1 fruit fly cellular context compared by ENCODE assay signal in the genomic region with DNA sequence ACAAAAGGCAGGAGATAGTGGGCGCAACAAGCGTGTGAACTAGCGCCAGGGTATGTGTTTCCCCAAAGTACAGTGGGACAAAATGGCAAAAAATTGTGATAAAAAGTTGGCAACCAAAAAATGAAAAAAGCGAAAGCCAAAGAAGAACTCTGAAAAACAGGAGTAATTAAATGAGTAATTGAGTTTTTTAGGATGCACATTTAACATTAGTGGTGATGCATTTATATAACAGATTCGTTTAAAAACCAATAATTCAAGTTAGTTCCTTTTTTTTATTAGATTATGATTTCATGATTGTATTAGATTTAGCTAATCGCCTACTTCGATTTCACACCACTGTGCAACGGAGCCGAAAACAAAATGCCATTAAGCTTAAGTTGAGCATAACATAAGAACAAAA.
TF ChIP-seq lines count a peak whose summit lies in the region.

No protein-coding gene starts in this region.

TF ChIP-seq in whole organism, embryonic, 481 proteins besides CTCF, POLR2A, EP300 and RAD21 (continued from another document and continues in another):
- no peak for TF ChIP-seq Optix (GFP tag; IDR thresholded peaks at IDR 0.05; lab: Robert Waterston, UW)
- TF ChIP-seq sqz (GFP tag; optimal IDR thresholded peaks at IDR 0.05; lab: Kevin White, UChicago): no peak
- TF ChIP-seq croc (GFP tag; conservative IDR thresholded peaks at IDR 0.05; lab: Robert Waterston, UW): peak; percentile 20; the same call in 1 of the 3 replicates
- no peak for TF ChIP-seq CG4617 (GFP tag; optimal IDR thresholded peaks at IDR 0.05; lab: Kevin White, UChicago; ENCODE audit: borderline replicate concordance)
- TF ChIP-seq CG11696 (GFP tag; IDR thresholded peaks at IDR 0.05; lab: Robert Waterston, UW): 0 out of 2 replicates have a peak, but pooled peaks have one; percentile 12
- peak; percentile 48 for TF ChIP-seq Rfx (GFP tag; IDR thresholded peaks at IDR 0.05; lab: Robert Waterston, UW)
- no peak for TF ChIP-seq sna (GFP tag; IDR thresholded peaks at IDR 0.05; lab: Robert Waterston, UW; ENCODE audit: partially characterized antibody)
- peak; percentile 58; the same call in 2 of the 3 replicates for TF ChIP-seq Dbx (GFP tag; IDR thresholded peaks at IDR 0.05; lab: Robert Waterston, UW)
- no peak for TF ChIP-seq ttk (GFP tag; IDR thresholded peaks at IDR 0.05; lab: Robert Waterston, UW)
- no peak for TF ChIP-seq knrl (GFP tag; IDR thresholded peaks at IDR 0.05; lab: Robert Waterston, UW; ENCODE audit: partially characterized antibody)
- peak; percentile 77 for TF ChIP-seq phol (tag; optimal IDR thresholded peaks at IDR 0.05; lab: Kevin White, UChicago)
- TF ChIP-seq Taf1 (GFP tag; IDR thresholded peaks at IDR 0.05; lab: Robert Waterston, UW): no peak
- no peak for TF ChIP-seq run (tag; optimal IDR thresholded peaks at IDR 0.05; lab: Kevin White, UChicago)
- peak; percentile 28 for TF ChIP-seq en (GFP tag; optimal IDR thresholded peaks at IDR 0.05; lab: Kevin White, UChicago)
- TF ChIP-seq CG15479 (GFP tag; optimal IDR thresholded peaks at IDR 0.05; lab: Kevin White, UChicago): no peak
- TF ChIP-seq pan (optimal IDR thresholded peaks at IDR 0.05; lab: Kevin White, UChicago): no peak
- TF ChIP-seq pan (GFP tag; optimal IDR thresholded peaks at IDR 0.05 in 1 of 2, IDR thresholded peaks at IDR 0.05 in 1 of 2): peak in 1 of 2 experiments; percentile 6
- no peak for TF ChIP-seq Oaz (GFP tag; IDR thresholded peaks at IDR 0.05; lab: Robert Waterston, UW)
- TF ChIP-seq CG8290 (GFP tag; optimal IDR thresholded peaks at IDR 0.05; lab: Kevin White, UChicago): no peak
- no peak for TF ChIP-seq CG8290 (tag; optimal IDR thresholded peaks at IDR 0.05; lab: Kevin White, UChicago)
- TF ChIP-seq crol (GFP tag; IDR thresholded peaks at IDR 0.05; lab: Robert Waterston, UW): no peak
- no peak for TF ChIP-seq CG13624 (GFP tag; optimal IDR thresholded peaks at IDR 0.05; lab: Kevin White, UChicago)
- TF ChIP-seq CG8924 (tag; optimal IDR thresholded peaks at IDR 0.05; lab: Kevin White, UChicago): peak; percentile 47
- TF ChIP-seq ems (GFP tag; optimal IDR thresholded peaks at IDR 0.05; lab: Kevin White, UChicago): peak; percentile 46
- TF ChIP-seq CG13894 (tag; optimal IDR thresholded peaks at IDR 0.05; lab: Kevin White, UChicago): peak; percentile 1
- peak; percentile 8 for TF ChIP-seq maf-S (GFP tag; optimal IDR thresholded peaks at IDR 0.05; lab: Kevin White, UChicago)
- TF ChIP-seq Xrp1 (GFP tag; IDR thresholded peaks at IDR 0.05; lab: Robert Waterston, UW): peak; percentile 51; the same call in 1 of the 2 replicates
- peak; percentile 51 for TF ChIP-seq CG6654 (GFP tag; optimal IDR thresholded peaks at IDR 0.05; lab: Kevin White, UChicago)
- peak; percentile 63 for TF ChIP-seq CG15269 (tag; optimal IDR thresholded peaks at IDR 0.05; lab: Kevin White, UChicago)
- no peak for TF ChIP-seq yki (optimal IDR thresholded peaks at IDR 0.05; lab: Kevin White, UChicago)
- 0 out of 2 replicates have a peak, but pooled peaks have one; percentile 39 for TF ChIP-seq Drgx (GFP tag; IDR thresholded peaks at IDR 0.05; lab: Robert Waterston, UW)
- TF ChIP-seq CG17802 (tag; optimal IDR thresholded peaks at IDR 0.05; lab: Kevin White, UChicago): no peak
- TF ChIP-seq CG4707 (GFP tag; optimal IDR thresholded peaks at IDR 0.05; lab: Kevin White, UChicago): no peak
- TF ChIP-seq CG6254 (GFP tag; optimal IDR thresholded peaks at IDR 0.05; lab: Kevin White, UChicago): peak; percentile 39
- no peak for TF ChIP-seq HmgD (GFP tag; optimal IDR thresholded peaks at IDR 0.05; lab: Kevin White, UChicago)
- no peak for TF ChIP-seq CG42726 (GFP tag; IDR thresholded peaks at IDR 0.05; lab: Robert Waterston, UW; ENCODE audit: partially characterized antibody)
- no peak for TF ChIP-seq CG3726 (GFP tag; IDR thresholded peaks at IDR 0.05; lab: Robert Waterston, UW)
- peak; percentile 47 for TF ChIP-seq CG14441 (GFP tag; IDR thresholded peaks at IDR 0.05; lab: Robert Waterston, UW)
- peak; percentile 20 for TF ChIP-seq D19B (GFP tag; optimal IDR thresholded peaks at IDR 0.05; lab: Kevin White, UChicago)
- peak; percentile 1 for TF ChIP-seq Dad (GFP tag; optimal IDR thresholded peaks at IDR 0.05; lab: Kevin White, UChicago)
- TF ChIP-seq Bteb2 (GFP tag; optimal IDR thresholded peaks at IDR 0.05; lab: Kevin White, UChicago): peak; percentile 42
- peak; percentile 34 for TF ChIP-seq CG1602 (GFP tag; optimal IDR thresholded peaks at IDR 0.05; lab: Kevin White, UChicago)
- TF ChIP-seq unc-4 (GFP tag; IDR thresholded peaks at IDR 0.05; lab: Robert Waterston, UW; ENCODE audit: partially characterized antibody): no peak
- TF ChIP-seq slp2 (GFP tag; optimal IDR thresholded peaks at IDR 0.05; lab: Kevin White, UChicago): no peak
- TF ChIP-seq tin (GFP tag; optimal IDR thresholded peaks at IDR 0.05; lab: Kevin White, UChicago): peak; percentile 42
- TF ChIP-seq wdn (GFP tag; IDR thresholded peaks at IDR 0.05; lab: Robert Waterston, UW): no peak
- peak; percentile 9 for TF ChIP-seq CG11723 (GFP tag; optimal IDR thresholded peaks at IDR 0.05; lab: Kevin White, UChicago)
- TF ChIP-seq CG6272 (GFP tag; IDR thresholded peaks at IDR 0.05; lab: Robert Waterston, UW): no peak
- no peak for TF ChIP-seq Elba2 (GFP tag; optimal IDR thresholded peaks at IDR 0.05; lab: Kevin White, UChicago)
- TF ChIP-seq slbo (GFP tag; IDR thresholded peaks at IDR 0.05; lab: Robert Waterston, UW): peak; percentile 59
- 0 out of 2 replicates have a peak, but pooled peaks have one; percentile 27 for TF ChIP-seq CG14014 (GFP tag; IDR thresholded peaks at IDR 0.05; lab: Robert Waterston, UW)
- TF ChIP-seq CG3847 (GFP tag; IDR thresholded peaks at IDR 0.05; lab: Robert Waterston, UW): peak; percentile 32; the same call in 1 of the 2 replicates
- peak; percentile 6 for TF ChIP-seq Sry-δ (GFP tag; optimal IDR thresholded peaks at IDR 0.05; lab: Kevin White, UChicago)
- TF ChIP-seq gro (GFP tag; optimal IDR thresholded peaks at IDR 0.05; lab: Kevin White, UChicago): no peak
- TF ChIP-seq nerfin-1 (tag; optimal IDR thresholded peaks at IDR 0.05; lab: Kevin White, UChicago): peak; percentile 17
- TF ChIP-seq Neu2 (GFP tag; optimal IDR thresholded peaks at IDR 0.05; lab: Kevin White, UChicago; ENCODE audit: borderline replicate concordance): no peak
- no peak for TF ChIP-seq ash1 (GFP tag; optimal IDR thresholded peaks at IDR 0.05; lab: Kevin White, UChicago)
- no peak for TF ChIP-seq D (optimal IDR thresholded peaks at IDR 0.05; lab: Kevin White, UChicago)
- peak; percentile 71 for TF ChIP-seq D (GFP tag; optimal IDR thresholded peaks at IDR 0.05; lab: Kevin White, UChicago)
- peak; percentile 77 for TF ChIP-seq fd96Cb (tag; optimal IDR thresholded peaks at IDR 0.05; lab: Kevin White, UChicago)
- peak; percentile 77 for TF ChIP-seq Oli (tag; optimal IDR thresholded peaks at IDR 0.05; lab: Kevin White, UChicago)
- TF ChIP-seq GATAe (GFP tag; conservative IDR thresholded peaks at IDR 0.05; lab: Robert Waterston, UW): no peak
- no peak for TF ChIP-seq fru (optimal IDR thresholded peaks at IDR 0.05; lab: Kevin White, UChicago)
- TF ChIP-seq br (optimal IDR thresholded peaks at IDR 0.05; lab: Kevin White, UChicago): no peak
- TF ChIP-seq fd64A (GFP tag; optimal IDR thresholded peaks at IDR 0.05; lab: Kevin White, UChicago): no peak
- TF ChIP-seq CG10147 (GFP tag; optimal IDR thresholded peaks at IDR 0.05; lab: Kevin White, UChicago): peak; percentile 43
- no peak for TF ChIP-seq Hey (tag; optimal IDR thresholded peaks at IDR 0.05; lab: Kevin White, UChicago)
- TF ChIP-seq Sox102F (GFP tag; optimal IDR thresholded peaks at IDR 0.05; lab: Kevin White, UChicago): peak; percentile 74
- TF ChIP-seq CG1233 (GFP tag; optimal IDR thresholded peaks at IDR 0.05; lab: Kevin White, UChicago): peak; percentile 37
- TF ChIP-seq CG7786 (GFP tag; optimal IDR thresholded peaks at IDR 0.05; lab: Kevin White, UChicago): peak; percentile 31
- peak; percentile 64 for TF ChIP-seq CG2120 (GFP tag; optimal IDR thresholded peaks at IDR 0.05; lab: Kevin White, UChicago)
- TF ChIP-seq pnt (GFP tag; optimal IDR thresholded peaks at IDR 0.05; lab: Kevin White, UChicago): peak; percentile 42
- no peak for TF ChIP-seq kni (GFP tag; optimal IDR thresholded peaks at IDR 0.05; lab: Kevin White, UChicago)
- TF ChIP-seq CG10274 (GFP tag; optimal IDR thresholded peaks at IDR 0.05; lab: Kevin White, UChicago): no peak
- peak; percentile 35; the same call in 1 of the 2 replicates for TF ChIP-seq CG4730 (GFP tag; IDR thresholded peaks at IDR 0.05; lab: Robert Waterston, UW)
- TF ChIP-seq fd3F (GFP tag; optimal IDR thresholded peaks at IDR 0.05; lab: Kevin White, UChicago): peak; percentile 11
- no peak for TF ChIP-seq HLHmδ (GFP tag; optimal IDR thresholded peaks at IDR 0.05; lab: Kevin White, UChicago)
- peak; percentile 20; the same call in 1 of the 3 replicates for TF ChIP-seq Aef1 (GFP tag; IDR thresholded peaks at IDR 0.05; lab: Robert Waterston, UW)
- TF ChIP-seq Nf-YB (GFP tag; optimal IDR thresholded peaks at IDR 0.05; lab: Kevin White, UChicago): peak; percentile 18
- peak; percentile 22 for TF ChIP-seq CG15011 (GFP tag; optimal IDR thresholded peaks at IDR 0.05; lab: Kevin White, UChicago)
- peak; percentile 22 for TF ChIP-seq tap (tag; optimal IDR thresholded peaks at IDR 0.05; lab: Kevin White, UChicago)
- peak; percentile 83 for TF ChIP-seq gem (tag; optimal IDR thresholded peaks at IDR 0.05; lab: Kevin White, UChicago)
- TF ChIP-seq vvl (GFP tag; IDR thresholded peaks at IDR 0.05; lab: Robert Waterston, UW): 0 out of 2 replicates have a peak, but pooled peaks have one; percentile 54
- TF ChIP-seq ssp (GFP tag; IDR thresholded peaks at IDR 0.05; lab: Robert Waterston, UW): peak; percentile 36; the same call in 1 of the 2 replicates
- TF ChIP-seq h (optimal IDR thresholded peaks at IDR 0.05; lab: Kevin White, UChicago): no peak
- peak in 1 of 3 experiments; percentile 70 for TF ChIP-seq lola (GFP tag; optimal IDR thresholded peaks at IDR 0.05; lab: Kevin White, UChicago)
- no peak for TF ChIP-seq CG17912 (GFP tag; optimal IDR thresholded peaks at IDR 0.05; lab: Kevin White, UChicago)
- no peak for TF ChIP-seq nerfin-2 (GFP tag; IDR thresholded peaks at IDR 0.05; lab: Robert Waterston, UW; ENCODE audit: partially characterized antibody)
- TF ChIP-seq al (GFP tag; IDR thresholded peaks at IDR 0.05; lab: Robert Waterston, UW): peak; percentile 30; the same call in 1 of the 2 replicates
- no peak for TF ChIP-seq cas (GFP tag; IDR thresholded peaks at IDR 0.05; lab: Robert Waterston, UW)
- no peak for TF ChIP-seq hb (GFP tag; IDR thresholded peaks at IDR 0.05; lab: Robert Waterston, UW; ENCODE audit: partially characterized antibody)
- peak; percentile 35 for TF ChIP-seq CG15514 (GFP tag; optimal IDR thresholded peaks at IDR 0.05; lab: Kevin White, UChicago)
- TF ChIP-seq CG12236 (GFP tag; optimal IDR thresholded peaks at IDR 0.05; lab: Kevin White, UChicago): no peak
- TF ChIP-seq dati (GFP tag; IDR thresholded peaks at IDR 0.05; lab: Robert Waterston, UW): no peak
- peak; percentile 3 for TF ChIP-seq CG3163 (GFP tag; optimal IDR thresholded peaks at IDR 0.05; lab: Kevin White, UChicago)
- peak; percentile 36 for TF ChIP-seq CG17568 (GFP tag; optimal IDR thresholded peaks at IDR 0.05; lab: Kevin White, UChicago)
- TF ChIP-seq B-H2 (GFP tag; optimal IDR thresholded peaks at IDR 0.05; lab: Kevin White, UChicago): no peak
- peak; percentile 24; the same call in 1 of the 2 replicates for TF ChIP-seq sisA (GFP tag; IDR thresholded peaks at IDR 0.05; lab: Robert Waterston, UW)
- TF ChIP-seq NC2β (GFP tag; optimal IDR thresholded peaks at IDR 0.05; lab: Kevin White, UChicago): peak; percentile 0
- peak; percentile 48 to 65 for TF ChIP-seq chif (GFP tag; optimal IDR thresholded peaks at IDR 0.05; lab: Kevin White, UChicago)
- TF ChIP-seq gcm2 (GFP tag; optimal IDR thresholded peaks at IDR 0.05; lab: Kevin White, UChicago): no peak
- TF ChIP-seq ind (GFP tag; optimal IDR thresholded peaks at IDR 0.05; lab: Kevin White, UChicago): peak; percentile 49
- no peak for TF ChIP-seq ase (GFP tag; IDR thresholded peaks at IDR 0.05; lab: Robert Waterston, UW)
- TF ChIP-seq Side (GFP tag; optimal IDR thresholded peaks at IDR 0.05; lab: Kevin White, UChicago): peak; percentile 17
- TF ChIP-seq esg (GFP tag; conservative IDR thresholded peaks at IDR 0.05; lab: Robert Waterston, UW): peak; percentile 51
- TF ChIP-seq luna (GFP tag; optimal IDR thresholded peaks at IDR 0.05; lab: Kevin White, UChicago): no peak
- TF ChIP-seq Hr51 (GFP tag; optimal IDR thresholded peaks at IDR 0.05; lab: Kevin White, UChicago): peak; percentile 24 to 68
- TF ChIP-seq HLH3B (GFP tag; IDR thresholded peaks at IDR 0.05; lab: Robert Waterston, UW): 0 out of 2 replicates have a peak, but pooled peaks have one; percentile 27
- no peak for TF ChIP-seq CG7987 (GFP tag; optimal IDR thresholded peaks at IDR 0.05; lab: Kevin White, UChicago)
- no peak for TF ChIP-seq oc (tag; optimal IDR thresholded peaks at IDR 0.05; lab: Kevin White, UChicago)
- TF ChIP-seq tgo (GFP tag; IDR thresholded peaks at IDR 0.05; lab: Robert Waterston, UW): peak; percentile 44; the same call in 2 of the 3 replicates
- TF ChIP-seq CG10462 (GFP tag; optimal IDR thresholded peaks at IDR 0.05; lab: Kevin White, UChicago): no peak
- TF ChIP-seq CG17328 (GFP tag; IDR thresholded peaks at IDR 0.05; lab: Robert Waterston, UW): peak; percentile 34; the same call in 1 of the 2 replicates
- TF ChIP-seq CG7372 (GFP tag; IDR thresholded peaks at IDR 0.05; lab: Robert Waterston, UW): no peak
- peak; percentile 71 for TF ChIP-seq CG2712 (tag; optimal IDR thresholded peaks at IDR 0.05; lab: Kevin White, UChicago)
- TF ChIP-seq CG2889 (GFP tag; IDR thresholded peaks at IDR 0.05; lab: Robert Waterston, UW): 0 out of 3 replicates have a peak, but pooled peaks have one; percentile 9
- TF ChIP-seq bbx (GFP tag; IDR thresholded peaks at IDR 0.05; lab: Robert Waterston, UW; ENCODE audit: partially characterized antibody): no peak
- TF ChIP-seq nmo (GFP tag; optimal IDR thresholded peaks at IDR 0.05; lab: Kevin White, UChicago): peak; percentile 73
- TF ChIP-seq CG10543 (GFP tag; optimal IDR thresholded peaks at IDR 0.05; lab: Kevin White, UChicago): no peak
- peak; percentile 18 for TF ChIP-seq scrt (GFP tag; optimal IDR thresholded peaks at IDR 0.05; lab: Kevin White, UChicago)
- peak; percentile 45 for TF ChIP-seq CG9437 (GFP tag; optimal IDR thresholded peaks at IDR 0.05; lab: Kevin White, UChicago)
- TF ChIP-seq Med (GFP tag; lab: Kevin White, UChicago): peak; percentile 88
- peak; percentile 19 for TF ChIP-seq nau (GFP tag; optimal IDR thresholded peaks at IDR 0.05; lab: Kevin White, UChicago)
- peak; percentile 58 for TF ChIP-seq lab (GFP tag; optimal IDR thresholded peaks at IDR 0.05; lab: Kevin White, UChicago)
- peak; percentile 9 for TF ChIP-seq CG12104 (GFP tag; optimal IDR thresholded peaks at IDR 0.05; lab: Kevin White, UChicago)
